Worm (Caenorhabditis elegans): ENCODE results near the gene wdr-5.1.

- no peak for TF ChIP-seq skn-1 (tag; optimal IDR thresholded peaks at IDR 0.05)
- TF ChIP-seq unc-130 (GFP tag; optimal IDR thresholded peaks at IDR 0.05), result no peak
- no peak for TF ChIP-seq nhr-237 (tag; optimal IDR thresholded peaks at IDR 0.05)
- no peak for TF ChIP-seq zip-2 (tag; optimal IDR thresholded peaks at IDR 0.05)
- TF ChIP-seq jun-1 (tag; optimal IDR thresholded peaks at IDR 0.05), result no peak
- TF ChIP-seq dpl-1 (GFP tag; optimal IDR thresholded peaks at IDR 0.05), result no peak
- TF ChIP-seq mdl-1 (tag; optimal IDR thresholded peaks at IDR 0.05), result no peak
- no peak for TF ChIP-seq Y5F2A.4 (GFP tag; optimal IDR thresholded peaks at IDR 0.05)
- no peak for TF ChIP-seq madf-9 (GFP tag; conservative IDR thresholded peaks at IDR 0.05)
- TF ChIP-seq ceh-28 (tag; optimal IDR thresholded peaks at IDR 0.05), result no peak
- TF ChIP-seq snpc-4 (tag; optimal IDR thresholded peaks at IDR 0.05), result no peak
Observed at ce11 chrIII:3657479-3657878, 47.6 kb upstream of the wdr-5.1 start, which contains the start of gene C46F11.5.
